Worm (Caenorhabditis elegans) whole organism, L2 larva: ENCODE measurements around the gene fbxb-47.

ENCODE experiments used
- F13H6.1 ChIP-seq: sonication (generic microtip); optimal IDR thresholded peaks from 2 replicates; lab custom pipeline; 2016; ENCODE audit warnings: missing genetic modification characterization, missing compliant biosample characterization
- ZK546.5 ChIP-seq: sonication (generic microtip); optimal IDR thresholded peaks from 2 replicates; lab custom pipeline; 2017; ENCODE audit warnings: missing biosample characterization, missing genetic modification characterization
- alr-1 ChIP-seq: fragments of 150-350 bp; optimal IDR thresholded peaks from 2 replicates; lab custom pipeline; 2014; ENCODE audit warnings: missing biosample characterization, missing genetic modification characterization
- ama-1 ChIP-seq: fragments of 150-350 bp; optimal IDR thresholded peaks from 2 replicates; lab custom pipeline; 2018; ENCODE audit warnings: inconsistent platforms
- ceh-82 ChIP-seq: fragments of 150-350 bp; optimal IDR thresholded peaks from 2 replicates; lab custom pipeline; 2014; ENCODE audit warnings: missing biosample characterization, missing genetic modification characterization
- crh-2 ChIP-seq: sonication (generic microtip); optimal IDR thresholded peaks from 2 replicates; lab custom pipeline; 2017; ENCODE audit warnings: missing biosample characterization, missing genetic modification characterization
- dmd-4 ChIP-seq: sonication (generic microtip); optimal IDR thresholded peaks from 2 replicates; lab custom pipeline; 2017; ENCODE audit warnings: missing biosample characterization, missing genetic modification characterization
- elt-3 ChIP-seq: sonication (generic microtip); optimal IDR thresholded peaks from 2 replicates; lab custom pipeline; 2017; ENCODE audit warnings: missing biosample characterization, missing genetic modification characterization
- lin-13 ChIP-seq: fragments of 150-350 bp; optimal IDR thresholded peaks from 2 replicates; lab custom pipeline; 2014; ENCODE audit warnings: missing biosample characterization, missing genetic modification reagents, missing genetic modification characterization
- lsy-2 ChIP-seq, 2 experiments: fragments of 150-350 bp in 1 of 2; sonication (generic microtip) in 1 of 2; optimal IDR thresholded peaks; 2 replicates each; lab custom pipeline; 2014 to 2017; ENCODE audit warnings: missing biosample characterization in 2 of 2, missing genetic modification characterization in 2 of 2
- mbf-1 ChIP-seq: sonication (generic microtip); optimal IDR thresholded peaks from 2 replicates; lab custom pipeline; 2017; ENCODE audit warnings: missing biosample characterization, missing genetic modification characterization
- nhr-25 ChIP-seq: fragments of 150-350 bp; sonication (generic microtip); optimal IDR thresholded peaks from 3 replicates; lab custom pipeline; 2014; ENCODE audit warnings: missing biosample characterization, missing genetic modification characterization
- ztf-11 ChIP-seq: sonication (generic microtip); optimal IDR thresholded peaks from 2 replicates; lab custom pipeline; 2017; ENCODE audit warnings: missing biosample characterization, missing genetic modification characterization

- TF ChIP-seq ama-1 (lab: Kevin White, UChicago): no peak
- no peak for TF ChIP-seq lin-13 (GFP tag; lab: Kevin White, UChicago)
- TF ChIP-seq elt-3 (tag; lab: Kevin White, UChicago): no peak
- no peak for TF ChIP-seq dmd-4 (tag; lab: Kevin White, UChicago)
- no peak for TF ChIP-seq lsy-2 (tag; optimal IDR thresholded peaks at IDR 0.05; lab: Kevin White, UChicago)
- TF ChIP-seq ztf-11: no peak
- no peak for TF ChIP-seq crh-2 (tag; lab: Kevin White, UChicago)
- no peak for TF ChIP-seq F13H6.1
- TF ChIP-seq mbf-1 (tag; lab: Kevin White, UChicago): no peak
- no peak for TF ChIP-seq nhr-25 (tag; lab: Kevin White, UChicago)
- no peak for TF ChIP-seq ceh-82 (tag; lab: Kevin White, UChicago)
- TF ChIP-seq alr-1 (tag; lab: Kevin White, UChicago): no peak
- TF ChIP-seq ZK546.5 (tag; lab: Kevin White, UChicago): no peak
Observed at ce11 chrII:1736353-1736752, 33.1 kb upstream of the fbxb-47 start, which contains the start of gene ceh-83.
